Worm (Caenorhabditis elegans) whole organism, L3 larva: ENCODE measurements around the gene F59A7.12.

ENCODE experiments used
- R02D3.7 ChIP-seq: fragments of 150-350 bp; optimal IDR thresholded peaks from 2 replicates; lab custom pipeline; 2014; ENCODE audit warnings: missing biosample characterization, missing genetic modification characterization
- ama-1 ChIP-seq: fragments of 150-350 bp; optimal IDR thresholded peaks from 2 replicates; lab custom pipeline; 2018
- ceh-82 ChIP-seq: fragments of 150-350 bp; optimal IDR thresholded peaks from 2 replicates; lab custom pipeline; 2014; ENCODE audit warnings: missing biosample characterization, missing genetic modification characterization
- lin-15B ChIP-seq: fragments of 150-350 bp; optimal IDR thresholded peaks from 2 replicates; lab custom pipeline; 2014; ENCODE audit warnings: missing biosample characterization, missing genetic modification characterization
- lin-39 ChIP-seq: fragments of 150-350 bp; optimal IDR thresholded peaks from 2 replicates; lab custom pipeline; 2018; ENCODE audit warnings: missing biosample characterization, missing genetic modification reagents, missing genetic modification characterization
- nhr-25 ChIP-seq: sonication (generic microtip); optimal IDR thresholded peaks from 2 replicates; lab custom pipeline; 2017; ENCODE audit warnings: missing biosample characterization, missing genetic modification characterization
- snpc-4 ChIP-seq: fragments of 150-350 bp; optimal IDR thresholded peaks from 2 replicates; lab custom pipeline; 2014; ENCODE audit warnings: missing biosample characterization, missing genetic modification characterization

DNA sequence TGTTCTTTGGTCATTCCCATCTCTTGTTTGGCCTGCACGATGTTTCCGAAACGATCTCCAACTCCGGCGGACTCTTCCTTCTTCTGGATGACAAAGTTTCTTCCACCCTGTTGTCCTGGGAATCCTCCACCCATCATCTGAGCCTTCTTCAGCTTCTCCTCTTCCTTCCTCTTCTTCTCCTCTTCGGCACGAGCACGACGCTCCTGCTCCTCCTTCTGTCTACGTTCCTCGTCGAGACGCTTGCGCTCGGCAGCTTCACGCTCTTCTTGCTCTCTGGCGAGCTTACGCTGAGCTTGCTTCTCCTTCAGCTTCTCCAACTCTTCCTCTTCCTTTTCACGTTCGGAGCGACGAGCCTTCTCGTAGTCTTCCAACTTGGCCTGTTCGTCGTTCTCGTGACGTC, 38.6 kb upstream of the F59A7.12 start:
- TF ChIP-seq ama-1 (lab: Kevin White, UChicago) (no peak), ceh-82 (no peak), snpc-4 (tag; lab: Kevin White, UChicago) (no peak), lin-15B (tag; lab: Kevin White, UChicago) (no peak), R02D3.7 (tag; lab: Kevin White, UChicago) (no peak), nhr-25 (tag; lab: Kevin White, UChicago) (no peak), lin-39 (tag; lab: Kevin White, UChicago) (no peak)
